Worm (Caenorhabditis elegans) whole organism, midembryonic: ENCODE results near the gene K03B4.1.

ENCODE experiments used
- T22C8.4 ChIP-seq: fragments of 200-800 bp; sonication (Bioruptor generic); IDR thresholded peaks from 2 replicates; pipeline ENCODE4 v1.3.6; 2022; ENCODE audit warnings: missing genetic modification characterization, missing compliant biosample characterization
- cog-1 ChIP-seq: sonication (generic microtip); optimal IDR thresholded peaks from 2 replicates; lab custom pipeline; 2016; ENCODE audit warnings: missing genetic modification characterization, missing compliant biosample characterization
- flt-1 ChIP-seq: fragments of 200-800 bp; sonication (Bioruptor generic); IDR thresholded peaks from 2 replicates; pipeline ENCODE4 v1.3.6; 2022; ENCODE audit warnings: missing genetic modification characterization, missing compliant biosample characterization
- klf-2 ChIP-seq: fragments of 200-800 bp; sonication (Bioruptor generic); conservative IDR thresholded peaks from 2 replicates; pipeline ENCODE4 v1.3.6; 2022; ENCODE audit warnings: missing genetic modification reagents, missing genetic modification characterization, missing compliant biosample characterization
- med-1 ChIP-seq: sonication (generic microtip); optimal IDR thresholded peaks from 2 replicates; lab custom pipeline; 2017; ENCODE audit warnings: missing genetic modification characterization, mild to moderate bottlenecking, missing compliant biosample characterization, antibody characterized with exemption, missing genetic modification reagents; ENCODE audit not compliant: insufficient read depth
- tab-1 ChIP-seq: fragments of 200-800 bp; sonication (Bioruptor generic); IDR thresholded peaks from 2 replicates; pipeline ENCODE4 v1.3.6; 2022; ENCODE audit warnings: missing genetic modification characterization, missing compliant biosample characterization
- ztf-23 ChIP-seq: fragments of 200-800 bp; sonication (Bioruptor generic); IDR thresholded peaks from 2 replicates; pipeline ENCODE4 v1.3.6; 2022; ENCODE audit warnings: missing genetic modification reagents, missing genetic modification characterization, missing compliant biosample characterization
- ztf-29 ChIP-seq: fragments of 200-800 bp; sonication (Bioruptor generic); IDR thresholded peaks from 2 replicates; pipeline ENCODE4 v1.3.6; 2022; ENCODE audit warnings: missing genetic modification reagents, missing genetic modification characterization, missing compliant biosample characterization

DNA sequence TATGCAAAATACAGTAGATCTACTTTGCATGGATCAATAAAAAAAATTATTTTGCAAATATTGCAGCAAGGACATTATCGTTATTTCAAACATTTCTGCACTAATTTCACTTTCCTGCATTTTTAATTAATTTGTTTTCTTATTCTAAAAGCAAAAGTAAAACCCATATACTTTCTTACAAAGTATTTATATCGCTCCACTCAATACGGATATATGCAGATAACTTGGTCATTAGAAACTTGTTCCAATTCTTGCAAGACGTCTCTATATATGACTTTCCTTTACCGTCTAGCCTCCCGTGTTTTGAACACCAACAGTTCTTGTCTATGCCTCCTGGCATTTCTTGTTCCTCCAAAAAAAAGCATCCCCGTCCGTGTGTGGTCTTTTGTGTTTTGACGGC, 21.3 kb downstream of the K03B4.1 start, which contains the start of gene oac-24:
- TF ChIP-seq ztf-23 (GFP tag; lab: Robert Waterston, UW) (no peak), med-1 (no peak), T22C8.4 (GFP tag; lab: Robert Waterston, UW) (no peak), klf-2 (GFP tag; lab: Robert Waterston, UW) (no peak), tab-1 (GFP tag; lab: Robert Waterston, UW) (no peak), cog-1 (no peak), flt-1 (GFP tag; lab: Robert Waterston, UW) (no peak), ztf-29 (no peak)
